Worm (Caenorhabditis elegans): ENCODE data around the gene lig-4.

DNA sequence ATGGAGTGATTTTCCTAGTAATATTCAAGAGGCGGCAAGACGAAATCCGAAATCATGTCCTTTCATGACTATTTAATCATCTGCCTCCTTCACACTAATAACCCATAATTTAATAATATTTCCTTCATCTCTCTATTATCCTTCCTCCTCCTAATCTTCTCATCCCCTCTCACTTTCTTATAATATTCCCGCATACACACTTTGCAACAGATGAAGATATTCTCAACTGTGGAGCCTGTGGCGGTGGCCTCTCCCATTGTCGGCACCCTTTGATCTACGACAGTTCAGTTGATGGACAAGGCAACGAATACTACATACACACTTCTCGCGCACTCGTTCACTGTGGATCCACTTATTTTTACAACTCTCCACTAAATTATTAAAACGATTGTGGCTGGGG is 37.4 kb downstream of the lig-4 start:
- TF ChIP-seq madf-6 (GFP tag; IDR thresholded peaks at IDR 0.05) (no peak), F57C9.4 (tag; optimal IDR thresholded peaks at IDR 0.05) (no peak), ama-1 (optimal IDR thresholded peaks at IDR 0.05) (no peak), ama-1 (GFP tag; optimal IDR thresholded peaks at IDR 0.05) (no peak), let-526 (GFP tag; IDR thresholded peaks at IDR 0.05) (no peak), egl-44 (GFP tag; IDR thresholded peaks at IDR 0.05) (no peak), F23B12.7 (tag; optimal IDR thresholded peaks at IDR 0.05; ENCODE audit: insufficient read depth) (no peak), nhr-80 (tag; optimal IDR thresholded peaks at IDR 0.05) (no peak), gei-17 (GFP tag; optimal IDR thresholded peaks at IDR 0.05) (no peak), snpc-4 (GFP tag; optimal IDR thresholded peaks at IDR 0.05) (no peak), snpc-4 (tag; optimal IDR thresholded peaks at IDR 0.05) (no peak), Y56A3A.18 (GFP tag; IDR thresholded peaks at IDR 0.05) (no peak), snpc-1.1 (tag; optimal IDR thresholded peaks at IDR 0.05; ENCODE audit: insufficient read depth) (no peak)
